Worm (Caenorhabditis elegans): Measurements from ENCODE around the gene cpna-3.
A peak's percentile ranks its signal among the peaks of the same experiment; 100 is the strongest.

The cpna-3 gene

ce11 chrIV:9093932-9094331 lies 2.7 kb upstream of the cpna-3 start, which contains the start of gene lpl-1:
Gene lpl-1 (minus strand): TSS chrIV:9094032.
- TF ChIP-seq ztf-1 (GFP tag; conservative IDR thresholded peaks at IDR 0.05) (no peak), ztf-4 (tag; optimal IDR thresholded peaks at IDR 0.05) (no peak), snpc-4 (tag; optimal IDR thresholded peaks at IDR 0.05) (no peak), nhr-129 (tag; optimal IDR thresholded peaks at IDR 0.05) (no peak), alr-1 (tag; optimal IDR thresholded peaks at IDR 0.05) (no peak), unc-55 (GFP tag; optimal IDR thresholded peaks at IDR 0.05) (no peak), R02D3.7 (tag; optimal IDR thresholded peaks at IDR 0.05) (no peak), ZK546.5 (tag; optimal IDR thresholded peaks at IDR 0.05) (no peak), ceh-82 (tag; optimal IDR thresholded peaks at IDR 0.05) (no peak), Y55F3AM.14 (GFP tag; optimal IDR thresholded peaks at IDR 0.05) (no peak), C34F6.9 (tag; optimal IDR thresholded peaks at IDR 0.05) (no peak), unc-39 (tag; optimal IDR thresholded peaks at IDR 0.05) (no peak), aly-2 (tag; optimal IDR thresholded peaks at IDR 0.05) (no peak), lsy-2 (tag; optimal IDR thresholded peaks at IDR 0.05) (no peak), nhr-25 (tag; optimal IDR thresholded peaks at IDR 0.05) (no peak)

DNA sequence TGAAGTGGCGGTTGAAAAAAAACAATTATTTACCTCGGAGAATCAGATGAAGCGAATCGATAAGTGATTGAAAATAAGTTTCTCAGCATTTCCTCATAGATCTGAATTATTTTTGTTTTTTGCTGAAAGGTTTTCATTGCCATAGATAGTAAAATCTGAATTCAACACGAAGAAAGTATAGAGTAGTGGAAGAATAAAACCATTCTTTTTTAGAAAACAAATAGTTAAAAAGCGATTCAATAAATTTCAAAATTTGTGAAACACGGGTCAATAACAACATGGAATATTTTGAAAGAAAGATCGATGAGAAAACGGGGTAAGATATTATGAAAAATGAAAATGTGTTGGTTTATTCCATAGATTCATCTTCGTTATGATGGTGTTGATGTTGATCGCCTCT lies 2.3 kb upstream of the cpna-3 start, which contains the start of gene mrpl-42:
mrpl-42 (minus strand) TSS at position 101 of the 400 bp plus-strand sequence.
- TF ChIP-seq nhr-237 (tag; optimal IDR thresholded peaks at IDR 0.05) (no peak), sma-9 (GFP tag; optimal IDR thresholded peaks at IDR 0.05) (no peak), sma-9 (tag; optimal IDR thresholded peaks at IDR 0.05) (no peak), nhr-12 (tag; optimal IDR thresholded peaks at IDR 0.05) (no peak), lin-39 (tag; optimal IDR thresholded peaks at IDR 0.05) (no peak), R02D3.7 (tag; optimal IDR thresholded peaks at IDR 0.05) (no peak), ztf-1 (GFP tag; conservative IDR thresholded peaks at IDR 0.05) (no peak), zag-1 (tag; optimal IDR thresholded peaks at IDR 0.05) (no peak), mab-5 (tag; optimal IDR thresholded peaks at IDR 0.05) (no peak), nhr-21 (tag; optimal IDR thresholded peaks at IDR 0.05) (no peak), unc-62 (GFP tag; optimal IDR thresholded peaks at IDR 0.05) (no peak)

DNA sequence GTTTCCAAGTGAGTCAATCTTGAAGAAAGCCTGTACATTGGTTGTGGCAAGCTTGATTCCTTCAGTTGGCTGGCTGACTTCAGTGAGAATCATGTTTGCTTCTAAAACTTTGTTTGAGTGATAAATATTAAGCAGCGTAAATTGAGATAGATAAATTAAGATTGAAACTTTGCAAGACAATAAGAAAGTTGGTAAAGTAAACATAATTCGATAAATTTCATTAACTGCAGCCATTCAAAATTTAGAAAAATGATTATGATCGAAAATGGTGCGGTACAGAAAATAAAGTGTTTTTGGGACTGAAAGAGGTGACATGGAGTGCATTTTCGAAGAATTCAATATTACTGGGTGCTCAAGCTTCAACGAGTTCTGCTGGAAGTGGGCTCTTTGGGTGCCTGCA lies 1.1 kb upstream of the cpna-3 start, which contains the start of gene icln-1:
icln-1 (minus strand) TSS at position 101 of the 400 bp plus-strand sequence.
- TF ChIP-seq sem-4 (tag; optimal IDR thresholded peaks at IDR 0.05) = no peak
- TF ChIP-seq sma-3 (GFP tag; optimal IDR thresholded peaks at IDR 0.05) = no peak
- TF ChIP-seq mab-5 (tag; optimal IDR thresholded peaks at IDR 0.05) = no peak
- TF ChIP-seq sma-9 (GFP tag; optimal IDR thresholded peaks at IDR 0.05) = no peak
- TF ChIP-seq sma-9 (tag; optimal IDR thresholded peaks at IDR 0.05) = no peak

- TF ChIP-seq ztf-1 (GFP tag; conservative IDR thresholded peaks at IDR 0.05) = no peak
- no peak for TF ChIP-seq zag-1 (tag; optimal IDR thresholded peaks at IDR 0.05)
- no peak for TF ChIP-seq ceh-16 (tag; optimal IDR thresholded peaks at IDR 0.05)
Observed at ce11 chrIV:9098942-9099341, 2.3 kb downstream of the cpna-3 start, which contains the start of gene gldi-10. Gene gldi-10 (plus strand): TSS chrIV:9099242.

ce11 chrIV:9100835-9101234 lies 4.2 kb downstream of the cpna-3 start:
- TF ChIP-seq nhr-237 (tag; optimal IDR thresholded peaks at IDR 0.05) (no peak), aly-2 (tag; optimal IDR thresholded peaks at IDR 0.05) (no peak), mdl-1 (tag; optimal IDR thresholded peaks at IDR 0.05) (no peak), nhr-25 (tag; optimal IDR thresholded peaks at IDR 0.05) (no peak), unc-55 (GFP tag; optimal IDR thresholded peaks at IDR 0.05) (no peak), Y55F3AM.14 (GFP tag; optimal IDR thresholded peaks at IDR 0.05) (no peak)

DNA sequence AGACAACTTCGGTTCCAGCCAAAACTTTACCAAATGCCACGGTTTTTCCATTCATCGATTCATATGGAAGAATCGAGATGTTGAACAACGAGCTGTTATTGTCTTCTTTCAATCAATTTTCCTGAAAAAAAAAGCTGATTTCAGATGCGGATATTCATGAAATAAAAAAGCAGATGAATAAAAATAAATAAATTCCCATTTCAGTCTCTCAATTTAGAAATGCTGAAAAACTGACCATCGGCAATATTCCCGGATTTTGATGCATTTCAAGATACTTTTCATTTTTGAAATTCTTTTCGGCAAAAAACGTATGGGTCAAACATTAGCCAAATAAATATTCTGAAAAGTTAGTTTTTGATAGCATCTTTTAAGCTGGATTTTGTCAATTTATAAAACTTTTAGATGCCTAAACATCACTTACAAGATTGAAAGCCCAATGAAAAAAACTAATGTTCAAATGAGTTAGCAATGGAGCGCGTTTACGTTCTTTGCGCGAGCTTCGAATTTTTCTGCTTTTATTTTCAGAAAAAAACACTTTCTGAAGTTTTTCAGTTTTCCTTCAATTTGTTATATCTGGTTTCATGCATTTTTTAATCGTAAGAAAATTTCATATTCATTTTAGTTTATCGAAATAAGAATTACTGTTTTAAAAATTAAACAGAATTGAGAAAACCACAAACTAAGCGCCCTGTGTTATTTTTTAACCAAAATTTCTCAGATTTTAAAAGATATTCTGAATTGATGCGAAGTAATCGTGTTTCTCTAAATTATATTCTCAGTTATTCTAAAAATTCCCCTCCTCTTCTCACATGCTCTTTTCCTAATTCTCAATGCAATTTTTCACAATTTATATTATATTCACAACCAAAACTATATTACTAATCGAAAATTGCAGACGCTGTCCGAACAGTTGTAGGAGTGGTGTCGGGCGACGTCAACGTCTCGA lies 7.7 kb downstream of the cpna-3 start, which contains the start of the genes C01F6.14 and fem-3:
C01F6.14 (minus strand) TSS at position 51 of the 946 bp plus-strand sequence.
fem-3 (plus strand) TSS at position 896 of the 946 bp plus-strand sequence.
- peak; percentile 39 for TF ChIP-seq unc-55 (GFP tag; optimal IDR thresholded peaks at IDR 0.05)
- peak; percentile 15 for TF ChIP-seq crh-2 (tag; optimal IDR thresholded peaks at IDR 0.05)
- TF ChIP-seq ztf-1 (GFP tag; conservative IDR thresholded peaks at IDR 0.05) = no peak
- TF ChIP-seq C34F6.9 (tag; optimal IDR thresholded peaks at IDR 0.05) = peak; percentile 43
- TF ChIP-seq lsy-2 (tag; optimal IDR thresholded peaks at IDR 0.05) = peak in 1 of 2 experiments; percentile 40

Data from whole organism, L2 larva.